Worm (Caenorhabditis elegans) whole organism, L2 larva: ENCODE results near the gene sox-2.

Source experiments
- lsy-2 ChIP-seq, 2 experiments: fragments of 150-350 bp in 1 of 2; sonication (generic microtip) in 1 of 2; optimal IDR thresholded peaks; 2 replicates each; lab custom pipeline; 2014 to 2017; ENCODE audit warnings: missing biosample characterization in 2 of 2, missing genetic modification characterization in 2 of 2
- nhr-11 ChIP-seq: fragments of 150-350 bp; optimal IDR thresholded peaks from 2 replicates; lab custom pipeline; 2014; ENCODE audit warnings: missing biosample characterization, missing genetic modification characterization
- nhr-12 ChIP-seq: fragments of 150-350 bp; optimal IDR thresholded peaks from 2 replicates; lab custom pipeline; 2014; ENCODE audit warnings: missing biosample characterization, missing genetic modification characterization
- sem-4 ChIP-seq: fragments of 150-350 bp; optimal IDR thresholded peaks from 2 replicates; lab custom pipeline; 2014; ENCODE audit warnings: missing biosample characterization, missing genetic modification reagents, missing genetic modification characterization
- snpc-4 ChIP-seq: fragments of 150-350 bp; optimal IDR thresholded peaks from 2 replicates; lab custom pipeline; 2014; ENCODE audit warnings: missing biosample characterization, missing genetic modification characterization

- TF ChIP-seq nhr-11 (tag; lab: Kevin White, UChicago) (no peak), sem-4 (tag; lab: Kevin White, UChicago) (no peak), nhr-12 (tag; lab: Kevin White, UChicago) (no peak), lsy-2 (tag; optimal IDR thresholded peaks at IDR 0.05; lab: Kevin White, UChicago) (no peak), snpc-4 (tag; lab: Kevin White, UChicago) (no peak)
Measured at ce11 chrX:7466682-7467081, 3.1 kb upstream of the sox-2 start.
